Fruit fly (Drosophila melanogaster): ENCODE data around the gene Plzf.

DNA sequence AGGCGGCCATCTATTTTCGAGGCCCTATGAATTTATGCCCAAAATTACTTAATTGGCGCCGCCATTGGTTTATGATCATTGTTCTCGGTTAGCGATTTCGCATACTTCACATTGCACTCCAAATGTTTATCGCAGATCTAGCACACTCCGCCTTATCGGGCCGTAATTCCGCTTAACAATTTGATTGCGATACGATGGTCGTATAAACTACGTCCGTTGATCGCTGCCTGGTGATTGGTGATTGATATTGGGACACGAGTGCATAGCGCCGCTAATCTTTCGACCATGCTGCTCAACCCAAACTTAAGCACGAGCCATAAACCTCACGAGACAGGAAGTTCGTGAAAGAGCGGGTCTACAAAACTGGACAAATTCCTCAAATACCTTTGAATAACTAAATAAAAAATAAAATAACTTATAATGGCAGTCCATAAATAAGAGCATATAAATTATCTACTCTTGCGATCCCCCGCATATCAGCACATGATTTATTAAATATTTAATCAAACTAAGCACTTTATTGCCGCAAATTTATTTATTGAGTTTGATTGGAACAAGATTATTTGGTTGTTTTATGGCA lies 18.1 kb downstream of the Plzf start:
- TF ChIP-seq sage (GFP tag; optimal IDR thresholded peaks at IDR 0.05): no peak
- peak; percentile 89 for TF ChIP-seq h (GFP tag; optimal IDR thresholded peaks at IDR 0.05)
- TF ChIP-seq lola (GFP tag; optimal IDR thresholded peaks at IDR 0.05): no peak
- TF ChIP-seq Sp1 (GFP tag; optimal IDR thresholded peaks at IDR 0.05): no peak
- no peak for TF ChIP-seq OdsH (GFP tag; optimal IDR thresholded peaks at IDR 0.05)
- no peak for TF ChIP-seq Vsx2 (GFP tag; optimal IDR thresholded peaks at IDR 0.05; ENCODE audit: partially characterized antibody)
- no peak for TF ChIP-seq dsf (GFP tag; optimal IDR thresholded peaks at IDR 0.05; ENCODE audit: borderline replicate concordance)
- TF ChIP-seq usp (GFP tag; optimal IDR thresholded peaks at IDR 0.05): no peak

Data from whole organism, wandering third instar larva.